Worm (Caenorhabditis elegans): ENCODE measurements around the gene ify-1.

ce11 chrII:5103784-5104457 is 48.9 kb upstream of the ify-1 start, which contains the start of the genes C04G6.11 and mpk-2:
- TF ChIP-seq dmd-4 (tag; optimal IDR thresholded peaks at IDR 0.05; ENCODE audit: borderline replicate concordance) (no peak), nhr-11 (tag; optimal IDR thresholded peaks at IDR 0.05) (no peak), rnt-1 (tag; optimal IDR thresholded peaks at IDR 0.05) (no peak)
